Fruit fly (Drosophila melanogaster): ENCODE data around the gene CG4995.
A peak's percentile ranks its signal among the peaks of the same experiment; 100 is the strongest.

Gene CG4995

DNA sequence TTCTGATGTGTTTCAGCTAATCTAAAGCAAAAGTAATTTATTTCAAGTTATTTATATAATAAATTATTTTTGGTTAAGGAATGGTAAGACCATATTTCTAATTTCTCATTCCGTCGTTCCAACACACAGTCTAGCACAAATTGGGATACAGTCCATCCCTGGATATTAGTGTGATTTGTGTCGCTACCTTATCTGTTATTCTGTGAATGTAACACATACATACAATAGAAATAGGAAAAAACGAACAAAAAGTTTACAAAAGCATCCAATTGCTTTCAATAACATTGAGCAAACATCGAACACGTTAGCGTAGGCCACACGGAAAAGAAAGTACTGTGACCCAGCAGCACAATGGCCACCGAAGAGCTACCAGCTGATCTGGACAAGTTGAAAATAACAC is 44.2 kb downstream of the CG4995 start, which contains the start of gene CG5056 (continued):
- no peak for TF ChIP-seq CG13296 (GFP tag; optimal IDR thresholded peaks at IDR 0.05)
- TF ChIP-seq CG10321 (GFP tag; IDR thresholded peaks at IDR 0.05): no peak
- TF ChIP-seq CG6683 (GFP tag; optimal IDR thresholded peaks at IDR 0.05): no peak
- no peak for TF ChIP-seq yki (optimal IDR thresholded peaks at IDR 0.05)
- peak; percentile 12 for TF ChIP-seq nerfin-1 (tag; optimal IDR thresholded peaks at IDR 0.05)
- TF ChIP-seq CG12236 (GFP tag; optimal IDR thresholded peaks at IDR 0.05): no peak
- no peak for TF ChIP-seq Gug (GFP tag; IDR thresholded peaks at IDR 0.05)
- TF ChIP-seq Sox102F (GFP tag; optimal IDR thresholded peaks at IDR 0.05): no peak
- no peak for TF ChIP-seq disco-r (GFP tag; optimal IDR thresholded peaks at IDR 0.05)
- TF ChIP-seq CG17829 (tag; optimal IDR thresholded peaks at IDR 0.05): peak; percentile 47
- TF ChIP-seq Dip2 (GFP tag; IDR thresholded peaks at IDR 0.05): no peak
- no peak for TF ChIP-seq CG13894 (tag; optimal IDR thresholded peaks at IDR 0.05)
- TF ChIP-seq amos (GFP tag; IDR thresholded peaks at IDR 0.05; ENCODE audit: partially characterized antibody): peak; percentile 10; the same call in 1 of the 2 replicates
- no peak for TF ChIP-seq salm (tag; optimal IDR thresholded peaks at IDR 0.05)
- TF ChIP-seq Gsc (GFP tag; IDR thresholded peaks at IDR 0.05): no peak
- TF ChIP-seq tap (tag; optimal IDR thresholded peaks at IDR 0.05): no peak
- TF ChIP-seq MESR4 (GFP tag; optimal IDR thresholded peaks at IDR 0.05): peak; percentile 95
- peak; percentile 78 for TF ChIP-seq Med (GFP tag)
- no peak for TF ChIP-seq cas (GFP tag; IDR thresholded peaks at IDR 0.05)
- no peak for TF ChIP-seq ase (GFP tag; IDR thresholded peaks at IDR 0.05)
- TF ChIP-seq CG9797 (GFP tag; optimal IDR thresholded peaks at IDR 0.05): peak; percentile 63
- no peak for TF ChIP-seq org-1 (GFP tag; optimal IDR thresholded peaks at IDR 0.05)
- no peak for TF ChIP-seq bowl (GFP tag; IDR thresholded peaks at IDR 0.05)
- TF ChIP-seq CG14050 (GFP tag; IDR thresholded peaks at IDR 0.05): no peak
- no peak for TF ChIP-seq CG15073 (GFP tag; optimal IDR thresholded peaks at IDR 0.05)
- no peak for TF ChIP-seq crol (GFP tag; IDR thresholded peaks at IDR 0.05)
- TF ChIP-seq nmo (GFP tag; optimal IDR thresholded peaks at IDR 0.05): peak; percentile 64
- no peak for TF ChIP-seq CG10543 (GFP tag; optimal IDR thresholded peaks at IDR 0.05)

DNA sequence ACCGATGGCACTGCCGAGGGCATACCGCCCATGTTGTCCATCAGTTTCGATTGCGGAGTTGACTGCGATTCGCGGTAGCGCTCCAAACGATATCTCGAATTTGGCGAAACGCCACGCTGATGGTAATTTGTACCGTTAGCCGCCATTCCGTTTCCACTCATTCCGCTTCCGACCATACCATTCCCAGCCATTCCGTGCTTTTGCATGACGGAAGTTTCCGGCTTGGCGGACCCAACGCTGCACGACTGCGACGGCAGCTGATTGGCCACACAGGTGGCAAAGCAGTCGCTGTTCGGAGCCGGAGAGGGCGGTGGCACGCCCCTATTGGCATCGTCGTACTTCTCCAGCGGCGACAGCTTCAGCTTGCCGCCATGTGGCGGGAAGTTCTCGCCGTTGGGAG is 50.0 kb downstream of the CG4995 start:
- TF ChIP-seq toy (GFP tag; IDR thresholded peaks at IDR 0.05) (no peak), fd102C (GFP tag; optimal IDR thresholded peaks at IDR 0.05) (no peak), NK7.1 (GFP tag; optimal IDR thresholded peaks at IDR 0.05) (no peak), ase (GFP tag; IDR thresholded peaks at IDR 0.05) (0 out of 3 replicates have a peak, but pooled peaks have one; percentile 11), Ets97D (GFP tag; optimal IDR thresholded peaks at IDR 0.05) (peak; percentile 11), Oaz (GFP tag; IDR thresholded peaks at IDR 0.05) (no peak), pfk (GFP tag; optimal IDR thresholded peaks at IDR 0.05) (peak; percentile 86), CG11723 (GFP tag; optimal IDR thresholded peaks at IDR 0.05) (peak; percentile 18), Jarid2 (GFP tag; optimal IDR thresholded peaks at IDR 0.05) (no peak), CG30020 (tag; optimal IDR thresholded peaks at IDR 0.05) (peak; percentile 49), Tbp (GFP tag; optimal IDR thresholded peaks at IDR 0.05) (no peak), CG11247 (GFP tag; IDR thresholded peaks at IDR 0.05) (no peak), Opbp (GFP tag; IDR thresholded peaks at IDR 0.05; ENCODE audit: partially characterized antibody) (no peak), CG10543 (GFP tag; optimal IDR thresholded peaks at IDR 0.05) (no peak), CG1603 (tag; optimal IDR thresholded peaks at IDR 0.05) (peak; percentile 67), Doc3 (GFP tag; IDR thresholded peaks at IDR 0.05; ENCODE audit: partially characterized antibody) (0 out of 3 replicates have a peak, but pooled peaks have one; percentile 32), ci (GFP tag; IDR thresholded peaks at IDR 0.05) (0 out of 3 replicates have a peak, but pooled peaks have one; percentile 33), CG6272 (GFP tag; IDR thresholded peaks at IDR 0.05) (no peak), CG8478 (optimal IDR thresholded peaks at IDR 0.05) (no peak), B-H2 (GFP tag; optimal IDR thresholded peaks at IDR 0.05) (no peak), CG11560 (tag; IDR thresholded peaks at IDR 0.05) (0 out of 3 replicates have a peak, but pooled peaks have one; percentile 35), org-1 (GFP tag; optimal IDR thresholded peaks at IDR 0.05) (no peak), CG33213 (GFP tag; optimal IDR thresholded peaks at IDR 0.05) (no peak), CG17612 (GFP tag; IDR thresholded peaks at IDR 0.05) (0 out of 2 replicates have a peak, but pooled peaks have one; percentile 28), da (GFP tag; optimal IDR thresholded peaks at IDR 0.05) (peak; percentile 13), CG33557 (GFP tag; optimal IDR thresholded peaks at IDR 0.05) (no peak), bowl (GFP tag; IDR thresholded peaks at IDR 0.05) (no peak), Fer2 (tag; optimal IDR thresholded peaks at IDR 0.05) (no peak)
